Fruit fly (Drosophila melanogaster) whole organism, prepupa: ENCODE measurements around the gene kek6.

Experiments
- CG10631 ChIP-seq: fragments of 200-800 bp; sonication (Bioruptor generic); optimal IDR thresholded peaks from 2 replicates; lab custom pipeline; 2016; ENCODE audit warnings: missing biosample characterization, missing genetic modification characterization
- CG15336 ChIP-seq: fragments of 200-800 bp; sonication (Bioruptor generic); IDR thresholded peaks from 2 replicates; pipeline ENCODE4 v1.3.6; 2022; ENCODE audit warnings: missing biosample characterization, missing genetic modification characterization
- CG6276 ChIP-seq: fragments of 200-800 bp; sonication (Bioruptor generic); optimal IDR thresholded peaks from 2 replicates; lab custom pipeline; 2017; ENCODE audit warnings: missing biosample characterization, mild to moderate bottlenecking, missing genetic modification characterization
- CG9139 ChIP-seq: fragments of 200-800 bp; sonication (Bioruptor generic); optimal IDR thresholded peaks from 3 replicates; lab custom pipeline; 2017; ENCODE audit warnings: missing biosample characterization, mild to moderate bottlenecking, missing genetic modification characterization
- Ets21C ChIP-seq: fragments of 200-800 bp; sonication (Bioruptor generic); optimal IDR thresholded peaks from 3 replicates; lab custom pipeline; 2016; ENCODE audit warnings: missing biosample characterization, missing genetic modification characterization
- Sox102F ChIP-seq: fragments of 200-800 bp; sonication (Bioruptor generic); optimal IDR thresholded peaks from 2 replicates; lab custom pipeline; 2016; ENCODE audit warnings: missing biosample characterization, mild to moderate bottlenecking, missing genetic modification characterization
- Sox14 ChIP-seq: fragments of 200-800 bp; sonication (Bioruptor generic); optimal IDR thresholded peaks from 3 replicates; lab custom pipeline; 2016; ENCODE audit warnings: missing biosample characterization, missing genetic modification characterization
- Sox15 ChIP-seq: fragments of 200-800 bp; sonication (Bioruptor generic); optimal IDR thresholded peaks from 3 replicates; lab custom pipeline; 2016; ENCODE audit warnings: missing biosample characterization, missing genetic modification characterization
- fd59A ChIP-seq: fragments of 200-800 bp; sonication (Bioruptor generic); optimal IDR thresholded peaks from 2 replicates; lab custom pipeline; 2017; ENCODE audit warnings: missing biosample characterization, mild to moderate bottlenecking, missing genetic modification characterization, missing genetic modification reagents
- ss ChIP-seq, 2 experiments: fragments of 200-800 bp; sonication (Bioruptor generic); optimal IDR thresholded peaks; 2 replicates in 1 of 2; 3 replicates in 1 of 2; lab custom pipeline; 2017 to 2018; ENCODE audit warnings: mild to moderate bottlenecking in 2 of 2, missing biosample characterization in 2 of 2, missing genetic modification characterization in 2 of 2, moderate library complexity in 1 of 2

DNA sequence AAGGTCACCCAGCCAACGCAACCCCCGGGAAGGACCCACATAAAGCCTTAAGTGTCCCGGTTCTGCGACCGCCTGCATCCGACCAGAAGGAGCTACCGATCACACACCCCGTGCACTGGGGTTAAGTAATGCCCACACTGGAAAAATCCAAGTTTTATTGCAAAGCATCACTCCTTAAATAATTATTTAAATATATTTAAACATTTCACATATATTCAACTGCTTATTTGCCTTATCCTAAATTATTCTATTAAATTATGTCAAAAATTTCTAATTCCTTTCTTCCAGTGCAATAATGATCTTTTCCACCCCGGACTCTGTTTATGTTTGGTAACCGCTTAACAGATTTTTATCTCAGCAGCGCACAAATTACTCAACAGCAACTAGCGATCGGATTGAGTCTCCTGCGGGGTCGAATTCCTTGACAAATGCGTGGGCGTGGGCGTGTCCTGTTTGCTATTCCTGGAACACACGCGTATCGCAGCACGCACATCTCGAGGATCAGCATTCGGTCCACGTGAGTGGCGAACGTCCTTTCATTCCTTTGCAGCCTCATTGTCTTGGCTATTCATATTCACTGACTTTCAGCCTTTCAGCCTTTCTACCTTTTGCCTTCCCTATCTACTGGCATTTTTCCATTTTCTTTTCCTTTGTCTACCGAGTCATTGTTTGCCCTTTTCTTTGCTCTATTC lies 82.7 kb downstream of the kek6 start:
- TF ChIP-seq fd59A (GFP tag; lab: Kevin White, UChicago) (no peak), CG6276 (GFP tag; lab: Kevin White, UChicago) (no peak), Sox102F (GFP tag; lab: Kevin White, UChicago) (no peak), Sox15 (no peak), Ets21C (GFP tag; lab: Kevin White, UChicago) (no peak), Sox14 (no peak), CG10631 (GFP tag; lab: Kevin White, UChicago) (no peak), CG9139 (GFP tag; lab: Kevin White, UChicago) (no peak), CG15336 (GFP tag; lab: Robert Waterston, UW) (no peak), ss (GFP tag; optimal IDR thresholded peaks at IDR 0.05; lab: Kevin White, UChicago) (no peak)
